Fruit fly (Drosophila melanogaster) whole organism, embryonic: Measurements from ENCODE around the gene CG12147.

Source experiments
- CG14710 ChIP-seq: fragments of 200-800 bp; sonication (Bioruptor generic); optimal IDR thresholded peaks from 3 replicates; lab custom pipeline; 2019; ENCODE audit warnings: missing biosample characterization, mild to moderate bottlenecking, missing genetic modification characterization, moderate library complexity
- CG6854 ChIP-seq: fragments of 200-800 bp; sonication (Bioruptor generic); optimal IDR thresholded peaks from 3 replicates; lab custom pipeline; 2017; ENCODE audit warnings: missing biosample characterization, mild to moderate bottlenecking, missing genetic modification characterization
- CG8290 ChIP-seq, 3 experiments: fragments of 200-800 bp; sonication (Bioruptor generic); optimal IDR thresholded peaks; 2 replicates each; lab custom pipeline; 2016 to 2019; ENCODE audit warnings: missing biosample characterization in 3 of 3, missing genetic modification characterization in 3 of 3, mild to moderate bottlenecking in 2 of 3, moderate library complexity in 1 of 3
- CG8478 ChIP-seq: fragments of >200 bp; optimal IDR thresholded peaks from 2 replicates; lab custom pipeline; 2018
- CG9797 ChIP-seq: fragments of 200-800 bp; sonication (Bioruptor generic); optimal IDR thresholded peaks from 3 replicates; lab custom pipeline; 2018; ENCODE audit warnings: missing biosample characterization, mild to moderate bottlenecking, missing genetic modification characterization
- Camta ChIP-seq: fragments of 200-800 bp; sonication (Bioruptor generic); optimal IDR thresholded peaks from 2 replicates; lab custom pipeline; 2016; ENCODE audit warnings: missing biosample characterization, missing genetic modification characterization
- Hmr ChIP-seq: fragments of 200-800 bp; sonication (Bioruptor generic); optimal IDR thresholded peaks from 3 replicates; lab custom pipeline; 2017; ENCODE audit warnings: mild to moderate bottlenecking, missing biosample characterization, missing genetic modification reagents, missing genetic modification characterization
- croc ChIP-seq: fragments of 200-800 bp; sonication (Bioruptor generic); conservative IDR thresholded peaks from 3 replicates; pipeline ENCODE4 v1.3.6; 2022; ENCODE audit warnings: missing biosample characterization, missing genetic modification characterization
- dimm ChIP-seq: fragments of 200-800 bp; sonication (Bioruptor generic); IDR thresholded peaks from 2 replicates; pipeline ENCODE4 v1.3.6; 2022; ENCODE audit warnings: missing biosample characterization, missing genetic modification characterization
- kni ChIP-seq: fragments of 200-800 bp; sonication (Bioruptor generic); optimal IDR thresholded peaks from 3 replicates; lab custom pipeline; 2017; ENCODE audit warnings: mild to moderate bottlenecking, missing biosample characterization, missing genetic modification reagents, missing genetic modification characterization

DNA sequence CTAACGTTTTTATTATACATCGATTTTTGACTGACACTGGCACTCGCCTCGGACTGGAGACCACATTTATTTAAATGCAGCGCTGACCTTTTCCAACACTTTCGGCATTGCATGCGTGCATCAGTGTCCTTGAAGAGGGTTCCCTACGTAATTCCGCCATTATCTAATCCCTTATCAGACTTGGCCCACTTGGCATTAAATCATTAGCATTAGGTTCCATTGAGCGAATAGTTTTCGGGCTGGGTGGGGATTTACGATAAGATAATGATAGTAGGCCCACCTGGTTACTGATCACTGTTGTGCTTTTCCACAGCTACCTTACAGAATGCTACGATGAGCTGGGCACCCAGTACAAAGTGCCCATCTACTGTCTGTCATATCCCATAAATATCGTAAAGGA, 31.8 kb downstream of the CG12147 start:
- no peak for TF ChIP-seq CG6854 (GFP tag; lab: Kevin White, UChicago)
- TF ChIP-seq dimm, result no peak
- TF ChIP-seq kni (GFP tag; lab: Kevin White, UChicago), result no peak
- no peak for TF ChIP-seq CG9797 (GFP tag; lab: Kevin White, UChicago)
- no peak for TF ChIP-seq CG8290 (GFP tag; optimal IDR thresholded peaks at IDR 0.05; lab: Kevin White, UChicago)
- no peak for TF ChIP-seq CG8290 (tag; optimal IDR thresholded peaks at IDR 0.05; lab: Kevin White, UChicago)
- TF ChIP-seq CG14710, result no peak
- TF ChIP-seq CG8478 (lab: Kevin White, UChicago), result no peak
- no peak for TF ChIP-seq Camta (GFP tag; lab: Kevin White, UChicago)
- no peak for TF ChIP-seq croc (GFP tag; lab: Robert Waterston, UW)
- TF ChIP-seq Hmr (GFP tag; lab: Kevin White, UChicago), result no peak
